Fruit fly (Drosophila melanogaster) whole organism: ENCODE results near the gene HBS1.
A peak's percentile ranks its signal among the peaks of the same experiment; 100 is the strongest.

Experiments used
- CG8478 ChIP-seq: fragments of >200 bp; optimal IDR thresholded peaks from 2 replicates; lab custom pipeline; 2018; ENCODE audit warnings: inconsistent platforms
- Dll ChIP-seq: fragments of >200 bp; optimal IDR thresholded peaks from 2 replicates; lab custom pipeline; 2017
- EcR ChIP-seq, 2 experiments: fragments of >200 bp; optimal IDR thresholded peaks; 2 replicates each; lab custom pipeline; 2017; ENCODE audit warnings: missing biosample characterization in 2 of 2, missing genetic modification characterization in 2 of 2, missing genetic modification reagents in 2 of 2
- pan ChIP-seq: fragments of >200 bp; optimal IDR thresholded peaks from 2 replicates; lab custom pipeline; 2017
- psq ChIP-seq: fragments of >200 bp; optimal IDR thresholded peaks from 2 replicates; lab custom pipeline; 2017
- usp ChIP-seq: fragments of >200 bp; optimal IDR thresholded peaks from 2 replicates; lab custom pipeline; 2017; ENCODE audit warnings: missing biosample characterization, missing genetic modification characterization, mixed read lengths

HBS1 gene

dm6 chr3L:1865121-1865727 is at the start of gene HBS1, which contains the start of gene CG12025:
Gene HBS1 (minus strand): TSS chr3L:1865240.
Gene CG12025 (plus strand): TSS chr3L:1865430.
- TF ChIP-seq Dll (lab: Kevin White, UChicago) (no peak), psq (lab: Kevin White, UChicago) (no peak), EcR (GFP tag; optimal IDR thresholded peaks at IDR 0.05; lab: Kevin White, UChicago) (no peak), pan (lab: Kevin White, UChicago) (no peak), usp (no peak), CG8478 (lab: Kevin White, UChicago) (no peak)

dm6 chr3L:1914668-1915067 is 49.6 kb upstream of the HBS1 start:
- no peak for TF ChIP-seq usp
- TF ChIP-seq CG8478 (lab: Kevin White, UChicago) = no peak

- TF ChIP-seq CG8478 (lab: Kevin White, UChicago) = no peak
- no peak for TF ChIP-seq psq (lab: Kevin White, UChicago)
- TF ChIP-seq usp = no peak
- no peak for TF ChIP-seq EcR (GFP tag; optimal IDR thresholded peaks at IDR 0.05; lab: Kevin White, UChicago)
- TF ChIP-seq pan (lab: Kevin White, UChicago) = no peak
- no peak for TF ChIP-seq Dll (lab: Kevin White, UChicago)
Observed at dm6 chr3L:1910107-1910506, 45.1 kb upstream of the HBS1 start, which contains the start of gene dsb. Gene dsb (minus strand): TSS chr3L:1910197.

dm6 chr3L:1909000-1909399 is 44.0 kb upstream of the HBS1 start:
- no peak for TF ChIP-seq usp
- no peak for TF ChIP-seq CG8478 (lab: Kevin White, UChicago)
- no peak for TF ChIP-seq pan (lab: Kevin White, UChicago)
- no peak for TF ChIP-seq Dll (lab: Kevin White, UChicago)
- TF ChIP-seq EcR (GFP tag; optimal IDR thresholded peaks at IDR 0.05; lab: Kevin White, UChicago) = no peak
- TF ChIP-seq psq (lab: Kevin White, UChicago) = no peak

- TF ChIP-seq EcR (GFP tag; optimal IDR thresholded peaks at IDR 0.05; lab: Kevin White, UChicago) (no peak), usp (no peak), pan (lab: Kevin White, UChicago) (no peak), Dll (lab: Kevin White, UChicago) (no peak)
Observed at dm6 chr3L:1906208-1906607, 41.2 kb upstream of the HBS1 start.

dm6 chr3L:1905273-1905672 is 40.2 kb upstream of the HBS1 start:
- TF ChIP-seq pan (lab: Kevin White, UChicago) (no peak), EcR (GFP tag; optimal IDR thresholded peaks at IDR 0.05; lab: Kevin White, UChicago) (no peak), CG8478 (lab: Kevin White, UChicago) (no peak), usp (no peak), Dll (lab: Kevin White, UChicago) (no peak), psq (lab: Kevin White, UChicago) (no peak)

- TF ChIP-seq usp (no peak), Dll (lab: Kevin White, UChicago) (no peak), CG8478 (lab: Kevin White, UChicago) (no peak), pan (lab: Kevin White, UChicago) (no peak), psq (lab: Kevin White, UChicago) (no peak), EcR (GFP tag; optimal IDR thresholded peaks at IDR 0.05; lab: Kevin White, UChicago) (no peak)
Observed at dm6 chr3L:1904440-1904839, 39.4 kb upstream of the HBS1 start.

- no peak for TF ChIP-seq CG8478 (lab: Kevin White, UChicago)
- TF ChIP-seq usp = no peak
- TF ChIP-seq EcR (GFP tag; optimal IDR thresholded peaks at IDR 0.05; lab: Kevin White, UChicago) = no peak
- no peak for TF ChIP-seq Dll (lab: Kevin White, UChicago)
- TF ChIP-seq pan (lab: Kevin White, UChicago) = no peak
- no peak for TF ChIP-seq psq (lab: Kevin White, UChicago)
Observed at dm6 chr3L:1900633-1901032, 35.6 kb upstream of the HBS1 start.

dm6 chr3L:1899616-1900015 is 34.6 kb upstream of the HBS1 start:
- TF ChIP-seq Dll (lab: Kevin White, UChicago) = peak; percentile 13
- TF ChIP-seq psq (lab: Kevin White, UChicago) = no peak

- TF ChIP-seq usp = no peak
- no peak for TF ChIP-seq EcR (GFP tag; optimal IDR thresholded peaks at IDR 0.05; lab: Kevin White, UChicago)
- TF ChIP-seq CG8478 (lab: Kevin White, UChicago) = no peak
- TF ChIP-seq psq (lab: Kevin White, UChicago) = no peak
- no peak for TF ChIP-seq pan (lab: Kevin White, UChicago)
Observed at dm6 chr3L:1897709-1898108, 32.7 kb upstream of the HBS1 start.

- TF ChIP-seq Dll (lab: Kevin White, UChicago) = no peak
- TF ChIP-seq EcR (GFP tag; optimal IDR thresholded peaks at IDR 0.05; lab: Kevin White, UChicago) = no peak
- no peak for TF ChIP-seq psq (lab: Kevin White, UChicago)
- no peak for TF ChIP-seq pan (lab: Kevin White, UChicago)
Observed at dm6 chr3L:1891914-1892313, 26.9 kb upstream of the HBS1 start.

dm6 chr3L:1890941-1891340 is 25.9 kb upstream of the HBS1 start:
- TF ChIP-seq usp (no peak), pan (lab: Kevin White, UChicago) (no peak), EcR (GFP tag; optimal IDR thresholded peaks at IDR 0.05; lab: Kevin White, UChicago) (no peak), Dll (lab: Kevin White, UChicago) (no peak), psq (lab: Kevin White, UChicago) (no peak), CG8478 (lab: Kevin White, UChicago) (peak; percentile 36)
